Fruit fly (Drosophila melanogaster): ENCODE measurements around the gene CG4607.

DNA sequence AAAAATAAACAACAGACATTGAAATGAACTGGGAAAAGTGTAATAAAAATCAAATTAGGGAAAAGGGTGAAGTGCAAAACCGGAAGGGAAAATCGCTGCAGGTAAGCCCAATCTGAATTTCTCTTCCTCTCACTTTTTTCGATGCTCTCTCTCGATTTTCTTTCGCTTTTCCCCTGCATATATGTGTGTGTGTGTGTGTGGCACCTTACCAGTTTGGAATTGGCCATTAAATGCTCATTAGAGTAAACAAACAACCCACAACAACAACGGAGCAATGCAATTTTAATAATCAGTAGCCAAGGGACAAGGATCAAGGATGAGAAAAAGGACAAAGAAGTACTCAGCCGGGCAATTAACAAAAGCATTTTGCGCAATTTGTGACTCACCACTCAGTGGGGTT is 34.3 kb upstream of the CG4607 start:
- TF ChIP-seq fd96Ca (GFP tag; IDR thresholded peaks at IDR 0.05): no peak
- no peak for TF ChIP-seq CG34367 (tag; optimal IDR thresholded peaks at IDR 0.05)
- no peak for TF ChIP-seq Snoo (tag; optimal IDR thresholded peaks at IDR 0.05)
- no peak for TF ChIP-seq CG32121 (GFP tag; IDR thresholded peaks at IDR 0.05)
- TF ChIP-seq CG13204 (GFP tag; optimal IDR thresholded peaks at IDR 0.05): no peak
- no peak for TF ChIP-seq Pif1B (GFP tag; optimal IDR thresholded peaks at IDR 0.05)
- TF ChIP-seq rn (GFP tag; IDR thresholded peaks at IDR 0.05): no peak

Measured in whole organism, pupa.